Worm (Caenorhabditis elegans): Measurements from ENCODE around the gene pph-2.

DNA sequence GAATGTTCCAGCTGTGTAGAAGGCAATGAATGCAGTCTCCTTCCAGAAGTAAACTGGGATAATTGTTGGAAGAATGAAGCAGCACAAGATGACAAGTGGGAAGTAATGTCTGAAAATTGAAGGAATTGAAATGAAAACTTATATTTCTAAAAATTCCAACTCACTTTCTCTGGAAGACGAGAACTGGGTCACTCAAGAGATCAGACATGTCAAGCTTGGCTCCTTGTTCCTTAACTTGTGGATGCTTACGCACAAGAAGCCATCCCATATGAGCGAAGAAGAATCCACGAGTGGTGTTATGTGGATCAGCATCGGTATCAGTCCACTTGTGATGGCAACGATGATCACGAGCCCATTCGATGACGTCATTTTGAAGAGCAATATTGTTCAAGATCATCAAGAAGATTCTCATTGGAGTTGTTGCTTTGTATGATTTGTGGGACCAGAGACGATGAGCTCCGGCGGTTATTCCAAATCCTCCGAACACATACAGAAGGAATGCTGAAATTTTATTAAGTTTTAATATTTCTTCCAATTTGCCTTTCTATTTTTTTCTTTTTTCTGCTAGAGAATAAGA, 36.8 kb upstream of the pph-2 start:
- TF ChIP-seq snpc-4 (tag; optimal IDR thresholded peaks at IDR 0.05) (no peak), lsy-2 (tag; optimal IDR thresholded peaks at IDR 0.05) (no peak), nhr-28 (tag; optimal IDR thresholded peaks at IDR 0.05) (no peak), unc-62 (GFP tag; optimal IDR thresholded peaks at IDR 0.05) (no peak), blmp-1 (tag; optimal IDR thresholded peaks at IDR 0.05) (no peak), ceh-83 (GFP tag; optimal IDR thresholded peaks at IDR 0.05) (no peak), unc-39 (tag; optimal IDR thresholded peaks at IDR 0.05) (no peak), pha-4 (tag; optimal IDR thresholded peaks at IDR 0.05) (no peak), flh-1 (GFP tag; optimal IDR thresholded peaks at IDR 0.05) (no peak)
